Worm (Caenorhabditis elegans): ENCODE data around the gene K07G6.1.

Gene K07G6.1

ce11 chrII:1742535-1742934 lies 1.2 kb downstream of the K07G6.1 start, which contains the start of gene F36H5.12:
Gene F36H5.12 (plus strand): TSS chrII:1742835.
- TF ChIP-seq cebp-2 (GFP tag; IDR thresholded peaks at IDR 0.05) (no peak), attf-5 (GFP tag; optimal IDR thresholded peaks at IDR 0.05) (no peak), ceh-100 (GFP tag; IDR thresholded peaks at IDR 0.05) (no peak), Y56A3A.18 (GFP tag; IDR thresholded peaks at IDR 0.05) (no peak), madf-3 (GFP tag; IDR thresholded peaks at IDR 0.05) (no peak)

ce11 chrII:1744183-1744582 lies 2.8 kb downstream of the K07G6.1 start, which contains the start of gene clec-19:
Gene clec-19 (plus strand): TSS chrII:1744483.
- TF ChIP-seq madf-3 (GFP tag; IDR thresholded peaks at IDR 0.05) (no peak), somi-1 (GFP tag; optimal IDR thresholded peaks at IDR 0.05) (no peak), lir-1 (GFP tag; conservative IDR thresholded peaks at IDR 0.05) (no peak), mel-28 (tag; optimal IDR thresholded peaks at IDR 0.05; ENCODE audit: borderline replicate concordance) (no peak)

ce11 chrII:1750413-1750812 lies 9.1 kb downstream of the K07G6.1 start, which contains the start of the genes F36H5.13 and F36H5.8:
Gene F36H5.13 (minus strand): TSS chrII:1750513.
Gene F36H5.8 (minus strand): TSS chrII:1750686.
- no peak for TF ChIP-seq dpff-1 (tag; optimal IDR thresholded peaks at IDR 0.05)
- no peak for TF ChIP-seq let-607 (tag; optimal IDR thresholded peaks at IDR 0.05)
- no peak for TF ChIP-seq Y53G8AR.9 (GFP tag; conservative IDR thresholded peaks at IDR 0.05)
- TF ChIP-seq ztf-22 (GFP tag; optimal IDR thresholded peaks at IDR 0.05): no peak

ce11 chrII:1752990-1753389 lies 11.6 kb downstream of the K07G6.1 start, which contains the start of gene F36H5.9:
Gene F36H5.9 (minus strand): TSS chrII:1753090.
- no peak for TF ChIP-seq ztf-22 (GFP tag; optimal IDR thresholded peaks at IDR 0.05)
- TF ChIP-seq lin-40 (tag; optimal IDR thresholded peaks at IDR 0.05): no peak
- no peak for TF ChIP-seq ztf-25 (GFP tag; IDR thresholded peaks at IDR 0.05)

ce11 chrII:1756072-1756471 lies 14.7 kb downstream of the K07G6.1 start, which contains the start of gene F36H5.17:
Gene F36H5.17 (minus strand): TSS chrII:1756172.
- TF ChIP-seq B0336.3 (GFP tag; IDR thresholded peaks at IDR 0.05) (no peak), akir-1 (GFP tag; optimal IDR thresholded peaks at IDR 0.05) (no peak), mel-28 (tag; optimal IDR thresholded peaks at IDR 0.05; ENCODE audit: borderline replicate concordance) (no peak), hmg-20 (GFP tag; IDR thresholded peaks at IDR 0.05) (no peak), lag-1 (GFP tag; IDR thresholded peaks at IDR 0.05) (no peak), sdz-38 (tag; optimal IDR thresholded peaks at IDR 0.05) (no peak), F37B4.10 (GFP tag; IDR thresholded peaks at IDR 0.05) (no peak), repo-1 (tag; optimal IDR thresholded peaks at IDR 0.05) (no peak), pbrm-1 (GFP tag; IDR thresholded peaks at IDR 0.05) (no peak), Y67H2A.10 (GFP tag; conservative IDR thresholded peaks at IDR 0.05) (no peak), unc-130 (GFP tag; optimal IDR thresholded peaks at IDR 0.05) (no peak), ztf-22 (GFP tag; optimal IDR thresholded peaks at IDR 0.05) (no peak), bed-1 (GFP tag; IDR thresholded peaks at IDR 0.05) (no peak), lin-40 (tag; optimal IDR thresholded peaks at IDR 0.05) (no peak), hrde-1 (tag; optimal IDR thresholded peaks at IDR 0.05; ENCODE audit: borderline replicate concordance) (no peak), Y53G8AR.9 (GFP tag; conservative IDR thresholded peaks at IDR 0.05) (no peak), lin-26 (GFP tag; IDR thresholded peaks at IDR 0.05) (no peak), him-1 (tag; optimal IDR thresholded peaks at IDR 0.05) (no peak)

- TF ChIP-seq lsy-27 (tag; optimal IDR thresholded peaks at IDR 0.05; ENCODE audit: borderline replicate concordance, insufficient read depth): no peak
- TF ChIP-seq Y79H2A.3 (GFP tag; conservative IDR thresholded peaks at IDR 0.05): no peak
- no peak for TF ChIP-seq dox-1 (GFP tag; IDR thresholded peaks at IDR 0.05)
- no peak for TF ChIP-seq F57C9.4 (tag; optimal IDR thresholded peaks at IDR 0.05)
- TF ChIP-seq nfya-1 (tag; optimal IDR thresholded peaks at IDR 0.05; ENCODE audit: borderline replicate concordance, insufficient read depth): no peak
- TF ChIP-seq lir-1 (GFP tag; conservative IDR thresholded peaks at IDR 0.05): no peak
- TF ChIP-seq mcd-1 (GFP tag; IDR thresholded peaks at IDR 0.05): no peak
- TF ChIP-seq let-526 (GFP tag; IDR thresholded peaks at IDR 0.05): no peak
- TF ChIP-seq Y56A3A.18 (GFP tag; IDR thresholded peaks at IDR 0.05): no peak
- TF ChIP-seq ceh-40 (GFP tag; IDR thresholded peaks at IDR 0.05): no peak
- TF ChIP-seq cebp-2 (GFP tag; IDR thresholded peaks at IDR 0.05): no peak
- TF ChIP-seq nhr-120 (GFP tag; IDR thresholded peaks at IDR 0.05): no peak
- TF ChIP-seq nhr-80 (tag; optimal IDR thresholded peaks at IDR 0.05): no peak
- no peak for TF ChIP-seq mel-28 (tag; optimal IDR thresholded peaks at IDR 0.05; ENCODE audit: borderline replicate concordance)
- no peak for TF ChIP-seq C06A6.2 (GFP tag; conservative IDR thresholded peaks at IDR 0.05)
Measured at ce11 chrII:1756582-1756981, 15.2 kb downstream of the K07G6.1 start, which contains the start of gene fbxb-53. Gene fbxb-53 (plus strand): TSS chrII:1756882.
